Worm (Caenorhabditis elegans) whole organism, young adult: Measurements from ENCODE around the gene F26F4.5.

Experiments
- B0336.3 ChIP-seq: fragments of 200-800 bp; sonication (Bioruptor generic); IDR thresholded peaks from 2 replicates; pipeline ENCODE4 v1.3.6; 2022; ENCODE audit warnings: missing genetic modification characterization, missing compliant biosample characterization
- C06A6.2 ChIP-seq: fragments of 200-800 bp; sonication (Bioruptor generic); conservative IDR thresholded peaks from 2 replicates; pipeline ENCODE4 v1.3.6; 2022; ENCODE audit warnings: missing genetic modification characterization, missing compliant biosample characterization
- D2030.7 ChIP-seq: fragments of 200-800 bp; sonication (Bioruptor generic); IDR thresholded peaks from 2 replicates; pipeline ENCODE4 v1.3.6; 2022; ENCODE audit warnings: missing genetic modification reagents, missing genetic modification characterization, missing compliant biosample characterization
- F10E7.11 ChIP-seq: sonication (generic microtip); optimal IDR thresholded peaks from 2 replicates; lab custom pipeline; 2017; ENCODE audit warnings: mild to moderate bottlenecking, missing genetic modification characterization, moderate library complexity, missing compliant biosample characterization
- F33H1.4 ChIP-seq: fragments of 200-800 bp; sonication (Bioruptor generic); IDR thresholded peaks from 2 replicates; pipeline ENCODE4 v1.3.6; 2022; ENCODE audit warnings: missing genetic modification reagents, missing genetic modification characterization, missing compliant biosample characterization
- K11D2.4 ChIP-seq: fragments of 200-800 bp; sonication (Bioruptor generic); IDR thresholded peaks from 2 replicates; pipeline ENCODE4 v1.3.6; 2022; ENCODE audit warnings: missing genetic modification reagents, missing genetic modification characterization, missing compliant biosample characterization
- T26A5.8 ChIP-seq: sonication (generic microtip); optimal IDR thresholded peaks from 2 replicates; lab custom pipeline; 2016; ENCODE audit warnings: missing genetic modification characterization, missing compliant biosample characterization
- akir-1 ChIP-seq: fragments of 200-800 bp; sonication (Bioruptor generic); optimal IDR thresholded peaks from 2 replicates; lab custom pipeline; 2018; ENCODE audit warnings: mild to moderate bottlenecking, missing genetic modification characterization, moderate library complexity, missing compliant biosample characterization
- athp-1 ChIP-seq: sonication (generic microtip); optimal IDR thresholded peaks from 2 replicates; lab custom pipeline; 2017; ENCODE audit warnings: mild to moderate bottlenecking, missing genetic modification characterization, missing compliant biosample characterization
- attf-3 ChIP-seq: fragments of 200-800 bp; sonication (Bioruptor generic); conservative IDR thresholded peaks from 2 replicates; pipeline ENCODE4 v1.3.6; 2022; ENCODE audit warnings: missing genetic modification reagents, missing genetic modification characterization, missing compliant biosample characterization
- bed-2 ChIP-seq: fragments of 200-800 bp; sonication (Bioruptor generic); IDR thresholded peaks from 2 replicates; pipeline ENCODE4 v1.3.6; 2022; ENCODE audit warnings: missing genetic modification reagents, missing genetic modification characterization, missing compliant biosample characterization
- ccch-3 ChIP-seq: fragments of 200-800 bp; sonication (Bioruptor generic); optimal IDR thresholded peaks from 2 replicates; lab custom pipeline; 2018; ENCODE audit warnings: mild to moderate bottlenecking, missing genetic modification characterization, missing compliant biosample characterization
- ceh-27 ChIP-seq: fragments of 200-800 bp; sonication (Bioruptor generic); optimal IDR thresholded peaks from 2 replicates; lab custom pipeline; 2018; ENCODE audit warnings: mild to moderate bottlenecking, missing genetic modification characterization, moderate library complexity, missing compliant biosample characterization
- ceh-40 ChIP-seq: fragments of 200-800 bp; sonication (Bioruptor generic); IDR thresholded peaks from 2 replicates; pipeline ENCODE4 v1.3.6; 2022; ENCODE audit warnings: missing genetic modification characterization, missing compliant biosample characterization
- ceh-91 ChIP-seq: fragments of 200-800 bp; sonication (Bioruptor generic); IDR thresholded peaks from 2 replicates; pipeline ENCODE4 v1.3.6; 2022; ENCODE audit warnings: missing genetic modification reagents, missing genetic modification characterization, missing compliant biosample characterization
- dpff-1 ChIP-seq: sonication (generic microtip); optimal IDR thresholded peaks from 2 replicates; lab custom pipeline; 2017; ENCODE audit warnings: mild to moderate bottlenecking, missing genetic modification characterization, missing compliant biosample characterization
- efl-1 ChIP-seq: fragments of 150-350 bp; optimal IDR thresholded peaks from 2 replicates; lab custom pipeline; 2014; ENCODE audit warnings: missing biosample characterization, missing genetic modification reagents, missing genetic modification characterization
- egl-18 ChIP-seq: fragments of 200-800 bp; sonication (Bioruptor generic); IDR thresholded peaks from 2 replicates; pipeline ENCODE4 v1.3.6; 2022; ENCODE audit warnings: missing genetic modification reagents, missing genetic modification characterization, missing compliant biosample characterization
- egl-44 ChIP-seq: fragments of 200-800 bp; sonication (Bioruptor generic); IDR thresholded peaks from 2 replicates; pipeline ENCODE4 v1.3.6; 2022; ENCODE audit warnings: missing genetic modification reagents, missing genetic modification characterization, missing compliant biosample characterization
- egrh-3 ChIP-seq: fragments of 200-800 bp; sonication (Bioruptor generic); IDR thresholded peaks from 2 replicates; pipeline ENCODE4 v1.3.6; 2022; ENCODE audit warnings: missing genetic modification reagents, missing genetic modification characterization, missing compliant biosample characterization
- fkh-3 ChIP-seq: sonication (generic microtip); optimal IDR thresholded peaks from 2 replicates; lab custom pipeline; 2016; ENCODE audit warnings: mild to moderate bottlenecking, missing genetic modification characterization, missing compliant biosample characterization
- hmg-1.2 ChIP-seq: fragments of 200-800 bp; sonication (Bioruptor generic); IDR thresholded peaks from 2 replicates; pipeline ENCODE4 v1.3.6; 2022; ENCODE audit warnings: missing genetic modification reagents, missing genetic modification characterization, missing compliant biosample characterization
- hrde-1 ChIP-seq: sonication (generic microtip); optimal IDR thresholded peaks from 2 replicates; lab custom pipeline; 2016; ENCODE audit warnings: missing genetic modification characterization, mild to moderate bottlenecking, missing compliant biosample characterization, moderate library complexity, missing genotype, missing genetic modification reagents, borderline replicate concordance
- let-526 ChIP-seq: fragments of 200-800 bp; sonication (Bioruptor generic); IDR thresholded peaks from 2 replicates; pipeline ENCODE4 v1.3.6; 2022; ENCODE audit warnings: missing genetic modification reagents, missing genetic modification characterization, missing compliant biosample characterization
- lir-1 ChIP-seq: fragments of 200-800 bp; sonication (Bioruptor generic); conservative IDR thresholded peaks from 2 replicates; pipeline ENCODE4 v1.3.6; 2022; ENCODE audit warnings: missing genetic modification reagents, missing genetic modification characterization, missing compliant biosample characterization
- lsl-1 ChIP-seq: fragments of 200-800 bp; sonication (Bioruptor generic); optimal IDR thresholded peaks from 2 replicates; lab custom pipeline; 2018; ENCODE audit warnings: mild to moderate bottlenecking, missing genetic modification characterization, moderate library complexity, missing compliant biosample characterization
- mcd-1 ChIP-seq: fragments of 200-800 bp; sonication (Bioruptor generic); IDR thresholded peaks from 2 replicates; pipeline ENCODE4 v1.3.6; 2022; ENCODE audit warnings: missing genetic modification reagents, missing genetic modification characterization, missing compliant biosample characterization
- mes-4 ChIP-seq: sonication (generic microtip); optimal IDR thresholded peaks from 2 replicates; lab custom pipeline; 2016; ENCODE audit warnings: missing genotype, missing genetic modification characterization, missing compliant biosample characterization
- mxl-1 ChIP-seq: sonication (generic microtip); optimal IDR thresholded peaks from 2 replicates; lab custom pipeline; 2016; ENCODE audit warnings: missing genetic modification characterization, missing compliant biosample characterization
- nfya-2 ChIP-seq: fragments of 200-800 bp; sonication (Bioruptor generic); IDR thresholded peaks from 2 replicates; pipeline ENCODE4 v1.3.6; 2022; ENCODE audit warnings: missing genetic modification reagents, missing genetic modification characterization, missing compliant biosample characterization
- rpc-1 ChIP-seq, 2 experiments: fragments of 150-350 bp in 1 of 2; sonication (generic microtip) in 1 of 2; optimal IDR thresholded peaks; 2 replicates each; lab custom pipeline; 2014 to 2018; ENCODE audit warnings: missing biosample characterization in 1 of 2, missing genetic modification characterization in 1 of 2, missing genetic modification reagents in 1 of 2, missing genotype in 1 of 2
- sdz-38 ChIP-seq: sonication (generic microtip); optimal IDR thresholded peaks from 2 replicates; lab custom pipeline; 2016; ENCODE audit warnings: missing genotype, missing genetic modification characterization, missing compliant biosample characterization
- sea-2 ChIP-seq: fragments of 200-800 bp; sonication (Bioruptor generic); IDR thresholded peaks from 2 replicates; pipeline ENCODE4 v1.3.6; 2022; ENCODE audit warnings: missing genetic modification characterization, missing compliant biosample characterization
- snpc-4 ChIP-seq, 5 experiments: fragments of 150-350 bp in 1 of 5; sonication (generic microtip) in 4 of 5; optimal IDR thresholded peaks; 2 replicates each; lab custom pipeline; 2014 to 2018; ENCODE audit warnings: missing genetic modification characterization in 5 of 5, missing biosample characterization in 3 of 5, antibody characterized with exemption in 2 of 5, mild to moderate bottlenecking in 2 of 5, missing compliant biosample characterization in 2 of 5, missing genotype in 2 of 5, moderate library complexity in 2 of 5, missing genetic modification reagents in 1 of 5
- sptf-2 ChIP-seq: fragments of 200-800 bp; sonication (Bioruptor generic); optimal IDR thresholded peaks from 2 replicates; lab custom pipeline; 2018; ENCODE audit warnings: mild to moderate bottlenecking, missing genetic modification characterization, missing compliant biosample characterization
- tbp1 ChIP-seq: fragments of 200-800 bp; sonication (Bioruptor generic); optimal IDR thresholded peaks from 2 replicates; lab custom pipeline; 2018; ENCODE audit warnings: mild to moderate bottlenecking, missing genetic modification characterization, missing compliant biosample characterization
- unc-130 ChIP-seq: sonication (generic microtip); optimal IDR thresholded peaks from 2 replicates; lab custom pipeline; 2016; ENCODE audit warnings: missing genetic modification reagents, missing genetic modification characterization, missing compliant biosample characterization
- xnd-1 ChIP-seq: sonication (generic microtip); optimal IDR thresholded peaks from 2 replicates; lab custom pipeline; 2016; ENCODE audit warnings: missing genotype, missing genetic modification reagents, missing genetic modification characterization, missing compliant biosample characterization
- zim-3 ChIP-seq: sonication (generic microtip); optimal IDR thresholded peaks from 2 replicates; lab custom pipeline; 2017; ENCODE audit warnings: mild to moderate bottlenecking, missing genetic modification characterization, moderate library complexity, missing compliant biosample characterization
- ztf-18 ChIP-seq: sonication (generic microtip); optimal IDR thresholded peaks from 2 replicates; lab custom pipeline; 2016; ENCODE audit warnings: missing genotype, mild to moderate bottlenecking, missing genetic modification characterization, missing compliant biosample characterization
- ztf-22 ChIP-seq: fragments of 200-800 bp; sonication (Bioruptor generic); optimal IDR thresholded peaks from 2 replicates; lab custom pipeline; 2018; ENCODE audit warnings: mild to moderate bottlenecking, missing genetic modification characterization, moderate library complexity, missing compliant biosample characterization
- ztf-3 ChIP-seq: fragments of 200-800 bp; sonication (Bioruptor generic); optimal IDR thresholded peaks from 2 replicates; lab custom pipeline; 2018; ENCODE audit warnings: mild to moderate bottlenecking, missing genetic modification characterization, missing compliant biosample characterization

The F26F4.5 gene

ce11 chrIII:4934896-4935628 is 44.0 kb upstream of the F26F4.5 start, which contains the start of gene mrps-18C:
mrps-18C (plus strand) TSS chrIII:4935578.
- TF ChIP-seq sdz-38 (no peak), attf-3 (GFP tag; lab: Robert Waterston, UW) (peak; percentile 92), dpff-1 (tag; lab: Kevin White, UChicago) (no peak), tbp1 (GFP tag; lab: Kevin White, UChicago) (no peak), fkh-3 (tag; lab: Kevin White, UChicago) (no peak), bed-2 (GFP tag; lab: Robert Waterston, UW) (no peak), ceh-40 (GFP tag; lab: Robert Waterston, UW) (no peak), ceh-27 (GFP tag; lab: Kevin White, UChicago) (no peak), let-526 (no peak), C06A6.2 (GFP tag; lab: Robert Waterston, UW) (no peak), sptf-2 (no peak), efl-1 (GFP tag; lab: Kevin White, UChicago) (peak; percentile 4), hrde-1 (tag; lab: Kevin White, UChicago) (no peak)

- TF ChIP-seq fkh-3 (tag; lab: Kevin White, UChicago) (no peak), lsl-1 (GFP tag; lab: Kevin White, UChicago) (peak; percentile 66), mcd-1 (no peak), F33H1.4 (GFP tag; lab: Robert Waterston, UW) (peak; percentile 56; the same call in 1 of the 2 replicates), unc-130 (GFP tag; lab: Kevin White, UChicago) (no peak), B0336.3 (GFP tag; lab: Robert Waterston, UW) (no peak)
- TF ChIP-seq, all 124 proteins: peak for 2
These were observed 41.2 kb upstream of the F26F4.5 start, which contains the start of the genes C26E6.12 and eri-9 for ce11 chrIII:4932203-4932699. C26E6.12 (minus strand) TSS chrIII:4932253. eri-9 (plus strand) TSS chrIII:4932450.

- TF ChIP-seq mxl-1 (tag; lab: Kevin White, UChicago) (no peak), zim-3 (tag; lab: Kevin White, UChicago) (no peak), ceh-91 (peak; percentile 82), K11D2.4 (GFP tag; lab: Robert Waterston, UW) (peak; percentile 58; the same call in 1 of the 2 replicates), egrh-3 (GFP tag; lab: Robert Waterston, UW) (peak; percentile 43; the same call in 1 of the 2 replicates), ztf-3 (GFP tag; lab: Kevin White, UChicago) (no peak), snpc-4 (GFP tag; optimal IDR thresholded peaks at IDR 0.05; lab: Kevin White, UChicago) (peak; percentile 16), snpc-4 (tag; optimal IDR thresholded peaks at IDR 0.05; lab: Kevin White, UChicago) (peak in 1 of 4 experiments; percentile 37), hrde-1 (tag; lab: Kevin White, UChicago) (peak; percentile 45), hmg-1.2 (GFP tag; lab: Robert Waterston, UW) (peak; percentile 48), lir-1 (GFP tag; lab: Robert Waterston, UW) (peak; percentile 84), rpc-1 (optimal IDR thresholded peaks at IDR 0.05; lab: Kevin White, UChicago) (no peak), rpc-1 (tag; optimal IDR thresholded peaks at IDR 0.05; lab: Kevin White, UChicago) (no peak), ccch-3 (no peak), egl-18 (GFP tag; lab: Robert Waterston, UW) (no peak), egl-44 (GFP tag; lab: Robert Waterston, UW) (peak; percentile 69; the same call in 1 of the 2 replicates), D2030.7 (peak; percentile 80), F33H1.4 (GFP tag; lab: Robert Waterston, UW) (peak; percentile 76), nfya-2 (GFP tag; lab: Robert Waterston, UW) (no peak), xnd-1 (tag; lab: Kevin White, UChicago) (peak; percentile 58), ztf-18 (peak; percentile 74), T26A5.8 (tag; lab: Kevin White, UChicago) (no peak), F10E7.11 (tag; lab: Kevin White, UChicago) (peak; percentile 38), ztf-22 (GFP tag; lab: Kevin White, UChicago) (no peak), athp-1 (tag; lab: Kevin White, UChicago) (peak; percentile 75), mes-4 (no peak), sea-2 (no peak), B0336.3 (GFP tag; lab: Robert Waterston, UW) (peak; percentile 63), akir-1 (GFP tag; lab: Kevin White, UChicago) (no peak)
These were observed 39.2 kb upstream of the F26F4.5 start, which contains the start of gene set-2 for ce11 chrIII:4930154-4930679. set-2 (minus strand) TSS chrIII:4930204.
